Fruit fly (Drosophila melanogaster) whole organism, embryonic: ENCODE results near the gene dpp.

Experiments used
- Adf1 ChIP-seq: fragments of 200-800 bp; sonication (Bioruptor generic); IDR thresholded peaks from 2 replicates; pipeline ENCODE4 v1.3.6; 2022; ENCODE audit warnings: missing biosample characterization, missing genetic modification characterization
- Bgb ChIP-seq: fragments of 200-800 bp; sonication (Bioruptor generic); IDR thresholded peaks from 2 replicates; pipeline ENCODE4 v1.3.6; 2022; ENCODE audit warnings: missing biosample characterization, missing genetic modification characterization; ENCODE audit not compliant: partially characterized antibody
- CG15479 ChIP-seq: fragments of 200-800 bp; sonication (Bioruptor generic); optimal IDR thresholded peaks from 3 replicates; lab custom pipeline; 2019; ENCODE audit warnings: missing biosample characterization, mild to moderate bottlenecking, missing genetic modification characterization, moderate library complexity
- CG17385 ChIP-seq: fragments of 200-800 bp; sonication (Bioruptor generic); optimal IDR thresholded peaks from 3 replicates; lab custom pipeline; 2018; ENCODE audit warnings: missing biosample characterization, mild to moderate bottlenecking, missing genetic modification characterization
- CG18262 ChIP-seq: fragments of 200-800 bp; optimal IDR thresholded peaks from 3 replicates; lab custom pipeline; 2019; ENCODE audit warnings: missing biosample characterization, mild to moderate bottlenecking, missing genetic modification characterization, moderate library complexity
- CG1832 ChIP-seq: fragments of 200-800 bp; sonication (Bioruptor generic); optimal IDR thresholded peaks from 2 replicates; lab custom pipeline; 2017; ENCODE audit warnings: missing biosample characterization, mild to moderate bottlenecking, missing genetic modification characterization, inconsistent platforms
- CG34376 ChIP-seq: fragments of 200-800 bp; sonication (Bioruptor generic); optimal IDR thresholded peaks from 2 replicates; lab custom pipeline; 2018; ENCODE audit warnings: missing biosample characterization, mild to moderate bottlenecking, missing genetic modification characterization
- CG4360 ChIP-seq: fragments of 200-800 bp; sonication (Bioruptor generic); IDR thresholded peaks from 2 replicates; pipeline ENCODE4 v1.3.6; 2022; ENCODE audit warnings: missing biosample characterization, missing genetic modification characterization
- CG43689 ChIP-seq: fragments of 200-800 bp; sonication (Bioruptor generic); IDR thresholded peaks from 2 replicates; pipeline ENCODE4 v1.3.6; 2022; ENCODE audit warnings: missing biosample characterization, missing genetic modification characterization
- CG6272 ChIP-seq: fragments of 200-800 bp; sonication (Bioruptor generic); IDR thresholded peaks from 2 replicates; pipeline ENCODE4 v1.3.6; 2022; ENCODE audit warnings: missing biosample characterization, missing genetic modification characterization
- CG6791 ChIP-seq: fragments of 200-800 bp; sonication (Bioruptor generic); IDR thresholded peaks from 3 replicates; pipeline ENCODE4 v1.3.6; 2022; ENCODE audit warnings: missing biosample characterization, missing genetic modification characterization; ENCODE audit not compliant: partially characterized antibody
- CG7745 ChIP-seq: fragments of 200-800 bp; sonication (Bioruptor generic); optimal IDR thresholded peaks from 2 replicates; lab custom pipeline; 2018; ENCODE audit warnings: missing biosample characterization, mild to moderate bottlenecking, missing genetic modification characterization, moderate library complexity
- CG8478 ChIP-seq: fragments of >200 bp; optimal IDR thresholded peaks from 2 replicates; lab custom pipeline; 2018
- D ChIP-seq, 2 experiments: fragments of 200-800 bp in 1 of 2; fragments of >200 bp in 1 of 2; sonication (Bioruptor generic) in 1 of 2; optimal IDR thresholded peaks; 2 replicates in 1 of 2; 3 replicates in 1 of 2; lab custom pipeline; 2017; ENCODE audit warnings: mild to moderate bottlenecking in 1 of 2, missing biosample characterization in 1 of 2, missing genetic modification characterization in 1 of 2, missing genetic modification reagents in 1 of 2
- Deaf1 ChIP-seq: fragments of 200-800 bp; optimal IDR thresholded peaks from 3 replicates; lab custom pipeline; 2019; ENCODE audit warnings: missing biosample characterization, mild to moderate bottlenecking, missing genetic modification characterization, moderate library complexity
- Dll ChIP-seq: fragments of 200-800 bp; sonication (Bioruptor generic); IDR thresholded peaks from 4 replicates; pipeline ENCODE4 v1.3.6; 2022; ENCODE audit warnings: missing biosample characterization, missing genetic modification characterization; ENCODE audit not compliant: partially characterized antibody
- Drgx ChIP-seq: fragments of 200-800 bp; sonication (Bioruptor generic); IDR thresholded peaks from 2 replicates; pipeline ENCODE4 v1.3.6; 2022; ENCODE audit warnings: missing biosample characterization, missing genetic modification characterization
- E2f2 ChIP-seq: fragments of 200-800 bp; sonication (Bioruptor generic); IDR thresholded peaks from 2 replicates; pipeline ENCODE4 v1.3.6; 2022; ENCODE audit warnings: missing biosample characterization, missing genetic modification characterization
- HLHmδ ChIP-seq: fragments of 200-800 bp; sonication (Bioruptor generic); optimal IDR thresholded peaks from 2 replicates; lab custom pipeline; 2018; ENCODE audit warnings: missing biosample characterization, mild to moderate bottlenecking, missing genetic modification characterization, moderate library complexity
- Kr ChIP-seq: fragments of 200-800 bp; sonication (Bioruptor generic); optimal IDR thresholded peaks from 2 replicates; lab custom pipeline; 2017; ENCODE audit warnings: missing biosample characterization, mild to moderate bottlenecking, missing genetic modification characterization
- Med ChIP-seq: fragments of 200-800 bp; sonication (Bioruptor generic); peaks from one replicate; lab custom pipeline; 2016; ENCODE audit warnings: missing biosample characterization, missing genetic modification characterization, mild to moderate bottlenecking, inconsistent platforms, moderate library complexity
- Nf-YB ChIP-seq: fragments of 200-800 bp; sonication (Bioruptor generic); optimal IDR thresholded peaks from 3 replicates; lab custom pipeline; 2019; ENCODE audit warnings: missing biosample characterization, mild to moderate bottlenecking, missing genetic modification characterization, moderate library complexity
- Nf-YC ChIP-seq: fragments of 200-800 bp; optimal IDR thresholded peaks from 3 replicates; lab custom pipeline; 2019; ENCODE audit warnings: missing biosample characterization, mild to moderate bottlenecking, missing genetic modification characterization, moderate library complexity
- Opbp ChIP-seq: fragments of 200-800 bp; sonication (Bioruptor generic); IDR thresholded peaks from 3 replicates; pipeline ENCODE4 v1.3.6; 2022; ENCODE audit warnings: missing biosample characterization, missing genetic modification characterization; ENCODE audit not compliant: partially characterized antibody
- Scr ChIP-seq: fragments of 200-800 bp; sonication (Bioruptor generic); IDR thresholded peaks from 2 replicates; pipeline ENCODE4 v1.3.6; 2022; ENCODE audit warnings: missing biosample characterization, missing genetic modification characterization; ENCODE audit not compliant: partially characterized antibody
- Trl ChIP-seq, 3 experiments: fragments of >200 bp in 2 of 3; fragments of 200-800 bp in 1 of 3; sonication (Bioruptor generic) in 1 of 3; optimal IDR thresholded peaks; 2 replicates in 1 of 3; 3 replicates in 2 of 3; lab custom pipeline; 2016 to 2017; ENCODE audit warnings: missing biosample characterization in 1 of 3, missing genetic modification characterization in 1 of 3
- ato ChIP-seq: fragments of 200-800 bp; sonication (Bioruptor generic); IDR thresholded peaks from 2 replicates; pipeline ENCODE4 v1.3.6; 2022; ENCODE audit warnings: missing biosample characterization, missing genetic modification characterization; ENCODE audit not compliant: partially characterized antibody
- bbx ChIP-seq: fragments of 200-800 bp; sonication (Bioruptor generic); IDR thresholded peaks from 2 replicates; pipeline ENCODE4 v1.3.6; 2022; ENCODE audit warnings: missing biosample characterization, missing genetic modification characterization; ENCODE audit not compliant: partially characterized antibody
- cg ChIP-seq: fragments of 200-800 bp; sonication (Bioruptor generic); optimal IDR thresholded peaks from 3 replicates; lab custom pipeline; 2019; ENCODE audit warnings: missing biosample characterization, mild to moderate bottlenecking, missing genetic modification characterization, moderate library complexity
- chinmo ChIP-seq: fragments of 200-800 bp; sonication (Bioruptor generic); IDR thresholded peaks from 4 replicates; pipeline ENCODE4 v1.3.6; 2022; ENCODE audit warnings: missing biosample characterization, missing genetic modification characterization; ENCODE audit not compliant: partially characterized antibody
- ci ChIP-seq: fragments of 200-800 bp; sonication (Bioruptor generic); IDR thresholded peaks from 3 replicates; pipeline ENCODE4 v1.3.6; 2022; ENCODE audit warnings: missing biosample characterization, missing genetic modification characterization
- en ChIP-seq: fragments of 200-800 bp; sonication (Bioruptor generic); optimal IDR thresholded peaks from 2 replicates; lab custom pipeline; 2016; ENCODE audit warnings: missing biosample characterization, missing genetic modification characterization
- gfzf ChIP-seq: fragments of 200-800 bp; sonication (Bioruptor generic); optimal IDR thresholded peaks from 2 replicates; lab custom pipeline; 2016; ENCODE audit warnings: missing biosample characterization, mild to moderate bottlenecking, missing genetic modification characterization, moderate library complexity
- grn ChIP-seq: fragments of 200-800 bp; sonication (Bioruptor generic); optimal IDR thresholded peaks from 3 replicates; lab custom pipeline; 2017; ENCODE audit warnings: missing biosample characterization, missing genetic modification characterization
- hkb ChIP-seq, 2 experiments: fragments of 200-800 bp in 1 of 2; fragments of >200 bp in 1 of 2; sonication (Bioruptor generic) in 1 of 2; IDR thresholded peaks in 1 of 2; optimal IDR thresholded peaks in 1 of 2; 2 replicates each; pipeline versions ENCODE4 v1.3.6 to Lab custom; 2017 to 2022; ENCODE audit warnings: missing biosample characterization in 1 of 2, missing genetic modification characterization in 1 of 2
- insv ChIP-seq, 2 experiments: fragments of 200-800 bp; sonication (Bioruptor generic); optimal IDR thresholded peaks; 3 replicates each; lab custom pipeline; 2016 to 2018; ENCODE audit warnings: missing biosample characterization in 2 of 2, missing genetic modification characterization in 2 of 2
- kni ChIP-seq: fragments of 200-800 bp; sonication (Bioruptor generic); optimal IDR thresholded peaks from 3 replicates; lab custom pipeline; 2017; ENCODE audit warnings: mild to moderate bottlenecking, missing biosample characterization, missing genetic modification reagents, missing genetic modification characterization
- nom ChIP-seq: fragments of 200-800 bp; sonication (Bioruptor generic); optimal IDR thresholded peaks from 2 replicates; lab custom pipeline; 2017; ENCODE audit warnings: missing biosample characterization, missing genetic modification characterization, mild to moderate bottlenecking, moderate library complexity, missing genetic modification reagents
- oc ChIP-seq: fragments of 200-800 bp; sonication (Bioruptor generic); optimal IDR thresholded peaks from 2 replicates; lab custom pipeline; 2018; ENCODE audit warnings: missing biosample characterization, mild to moderate bottlenecking, missing genetic modification characterization, moderate library complexity
- p53 ChIP-seq: fragments of 200-800 bp; sonication (Bioruptor generic); optimal IDR thresholded peaks from 2 replicates; lab custom pipeline; 2016; ENCODE audit warnings: missing biosample characterization, missing genetic modification characterization
- pb ChIP-seq: fragments of 200-800 bp; sonication (Bioruptor generic); optimal IDR thresholded peaks from 3 replicates; lab custom pipeline; 2016; ENCODE audit warnings: missing biosample characterization, missing genetic modification characterization
- psq ChIP-seq: fragments of 200-800 bp; sonication (Bioruptor generic); optimal IDR thresholded peaks from 2 replicates; lab custom pipeline; 2017; ENCODE audit warnings: missing biosample characterization, missing genetic modification characterization
- sd ChIP-seq: fragments of 200-800 bp; sonication (Bioruptor generic); optimal IDR thresholded peaks from 3 replicates; lab custom pipeline; 2018; ENCODE audit warnings: missing biosample characterization, mild to moderate bottlenecking, missing genetic modification characterization, moderate library complexity
- sens ChIP-seq: fragments of 200-800 bp; sonication (Bioruptor generic); peaks from one replicate; lab custom pipeline; 2016; ENCODE audit warnings: missing biosample characterization, missing genetic modification characterization
- tll ChIP-seq, 2 experiments: fragments of 200-800 bp in 1 of 2; fragments of >200 bp in 1 of 2; sonication (Bioruptor generic) in 1 of 2; optimal IDR thresholded peaks; 2 replicates each; lab custom pipeline; 2017 to 2019; ENCODE audit warnings: missing biosample characterization in 2 of 2, missing genetic modification characterization in 2 of 2, mild to moderate bottlenecking in 1 of 2, moderate library complexity in 1 of 2
- z ChIP-seq: fragments of 200-800 bp; sonication (Bioruptor generic); IDR thresholded peaks from 3 replicates; pipeline ENCODE4 v1.3.6; 2022; ENCODE audit warnings: missing biosample characterization, missing genetic modification characterization

dpp gene

DNA sequence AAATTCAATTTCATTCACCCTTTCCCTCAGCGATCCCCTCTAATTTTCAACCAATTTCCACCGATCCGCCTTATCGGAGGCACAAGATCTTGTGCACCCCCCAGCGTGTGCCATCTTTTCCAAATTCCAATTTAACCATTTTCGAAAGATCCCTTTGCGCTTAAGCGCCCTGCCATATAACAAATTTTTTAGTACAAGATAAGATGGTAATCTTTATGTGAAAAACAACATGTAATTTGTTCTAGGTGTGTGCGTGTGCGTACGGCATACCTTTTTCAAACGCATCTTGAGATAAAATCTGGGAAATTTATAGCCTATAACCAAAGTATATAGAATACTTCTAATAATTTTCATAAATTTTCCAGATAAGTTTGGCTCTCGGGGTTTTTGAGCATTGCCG lies 25.6 kb downstream of the dpp start:
- TF ChIP-seq hkb (optimal IDR thresholded peaks at IDR 0.05; lab: Kevin White, UChicago) (no peak), hkb (GFP tag; IDR thresholded peaks at IDR 0.05; lab: Robert Waterston, UW) (no peak), grn (GFP tag; lab: Kevin White, UChicago) (peak; percentile 94), Kr (peak; percentile 59), gfzf (GFP tag; lab: Kevin White, UChicago) (no peak), Drgx (no peak), CG6791 (GFP tag; lab: Robert Waterston, UW) (no peak), pb (no peak), CG4360 (GFP tag; lab: Robert Waterston, UW) (no peak), CG7745 (tag; lab: Kevin White, UChicago) (peak; percentile 64)
- TF ChIP-seq, all 482 proteins: peak for 3

DNA sequence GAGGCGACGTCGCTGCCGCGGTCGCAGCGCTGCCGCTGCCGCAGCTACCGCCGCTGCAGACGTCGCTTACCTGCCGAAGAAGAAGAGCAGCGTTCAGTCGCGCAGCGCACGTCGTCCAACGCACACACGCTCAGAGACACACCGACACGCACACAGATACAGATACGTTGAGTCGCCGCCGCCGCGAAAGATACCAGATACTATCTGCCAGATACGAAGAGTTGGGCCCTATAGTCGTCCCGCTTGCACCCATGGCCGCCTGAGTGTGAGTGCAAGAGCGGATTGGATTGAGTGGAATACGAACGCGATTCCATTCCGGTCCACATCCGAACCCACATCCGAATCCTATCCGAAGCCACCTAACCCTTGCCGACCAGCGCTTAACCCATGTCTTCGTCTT lies 26.5 kb downstream of the dpp start:
- TF ChIP-seq CG6272 (GFP tag; lab: Robert Waterston, UW) (no peak), grn (GFP tag; lab: Kevin White, UChicago) (peak; percentile 99), Med (peak; percentile 82), CG43689 (no peak), Nf-YB (GFP tag; lab: Kevin White, UChicago) (peak; percentile 88), E2f2 (GFP tag; lab: Robert Waterston, UW) (peak; percentile 18; the same call in 1 of the 2 replicates), cg (GFP tag; lab: Kevin White, UChicago) (peak; percentile 95), bbx (GFP tag; lab: Robert Waterston, UW) (peak; percentile 47), nom (GFP tag; lab: Kevin White, UChicago) (peak; percentile 3), Adf1 (peak; percentile 98), sd (tag; lab: Kevin White, UChicago) (peak; percentile 19), CG34376 (GFP tag; lab: Kevin White, UChicago) (no peak), ato (GFP tag; lab: Robert Waterston, UW) (peak; percentile 57; the same call in 1 of the 2 replicates), Bgb (peak; percentile 64), CG15479 (GFP tag; lab: Kevin White, UChicago) (peak; percentile 92), CG8478 (lab: Kevin White, UChicago) (peak; percentile 86), Opbp (peak; percentile 63; the same call in 1 of the 3 replicates), psq (GFP tag; lab: Kevin White, UChicago) (no peak), Scr (GFP tag; lab: Robert Waterston, UW) (peak; percentile 49; the same call in 1 of the 2 replicates), CG1832 (GFP tag; lab: Kevin White, UChicago) (peak; percentile 68), kni (peak; percentile 66), Deaf1 (tag; lab: Kevin White, UChicago) (peak; percentile 95), D (optimal IDR thresholded peaks at IDR 0.05; lab: Kevin White, UChicago) (peak; percentile 86), D (GFP tag; optimal IDR thresholded peaks at IDR 0.05; lab: Kevin White, UChicago) (no peak), CG6791 (GFP tag; lab: Robert Waterston, UW) (peak; percentile 51; the same call in 1 of the 3 replicates), Trl (optimal IDR thresholded peaks at IDR 0.05; lab: Kevin White, UChicago) (peak; percentile 0 to 27), Trl (GFP tag; optimal IDR thresholded peaks at IDR 0.05; lab: Kevin White, UChicago) (no peak), p53 (GFP tag; lab: Kevin White, UChicago) (no peak), HLHmδ (GFP tag; lab: Kevin White, UChicago) (peak; percentile 38), CG18262 (tag; lab: Kevin White, UChicago) (no peak), z (GFP tag; lab: Robert Waterston, UW) (peak; percentile 99), sens (GFP tag; lab: Kevin White, UChicago) (peak; percentile 74), ci (GFP tag; lab: Robert Waterston, UW) (peak; percentile 70; the same call in 2 of the 3 replicates), chinmo (GFP tag; lab: Robert Waterston, UW) (peak; percentile 81; the same call in 2 of the 4 replicates), CG17385 (peak; percentile 91), insv (GFP tag; optimal IDR thresholded peaks at IDR 0.05; lab: Kevin White, UChicago) (peak in 1 of 2 experiments; percentile 52), Nf-YC (tag; lab: Kevin White, UChicago) (peak; percentile 83), tll (GFP tag; optimal IDR thresholded peaks at IDR 0.05; lab: Kevin White, UChicago) (peak in 1 of 2 experiments; percentile 28), en (GFP tag; lab: Kevin White, UChicago) (no peak), Dll (GFP tag; lab: Robert Waterston, UW) (peak; percentile 24; the same call in 1 of the 4 replicates), oc (tag; lab: Kevin White, UChicago) (peak; percentile 44)
